Fruit fly (Drosophila melanogaster): ENCODE measurements around the gene IntS10.
A peak's percentile ranks its signal among the peaks of the same experiment; 100 is the strongest.

The IntS10 gene

DNA sequence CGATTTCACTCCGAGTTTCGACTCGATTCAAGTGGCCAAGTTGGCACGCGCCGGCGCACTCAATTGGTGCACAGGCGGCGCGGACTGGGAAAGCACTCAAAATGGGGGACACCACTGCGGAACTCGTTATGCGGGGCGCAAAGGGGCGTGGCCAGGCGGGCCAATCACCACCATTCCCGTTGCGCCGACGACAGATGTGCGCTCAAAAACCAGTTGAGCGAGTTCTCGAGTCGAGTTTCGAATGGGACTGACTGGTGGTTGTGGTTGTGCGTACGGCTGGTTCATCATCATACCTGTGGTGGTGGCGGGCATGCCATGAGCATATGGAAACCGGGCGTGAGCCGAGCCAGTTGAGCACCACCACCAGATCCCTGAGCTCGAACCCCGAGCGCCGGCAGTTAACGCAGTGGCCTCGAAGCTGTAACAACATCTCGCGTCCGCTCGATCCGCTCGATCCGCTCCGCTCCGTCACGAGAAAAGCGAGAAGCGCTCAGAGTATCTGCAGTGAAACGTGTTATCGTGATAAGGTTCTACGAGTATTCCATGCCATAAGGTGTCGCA lies 39.4 kb downstream of the IntS10 start, which contains the start of gene Awh (continued):
- TF ChIP-seq fkh (GFP tag; optimal IDR thresholded peaks at IDR 0.05) (no peak), Lpt (GFP tag; optimal IDR thresholded peaks at IDR 0.05) (no peak), eg (GFP tag; IDR thresholded peaks at IDR 0.05) (0 out of 3 replicates have a peak, but pooled peaks have one; percentile 45), esn (GFP tag; optimal IDR thresholded peaks at IDR 0.05) (peak; percentile 10)

DNA sequence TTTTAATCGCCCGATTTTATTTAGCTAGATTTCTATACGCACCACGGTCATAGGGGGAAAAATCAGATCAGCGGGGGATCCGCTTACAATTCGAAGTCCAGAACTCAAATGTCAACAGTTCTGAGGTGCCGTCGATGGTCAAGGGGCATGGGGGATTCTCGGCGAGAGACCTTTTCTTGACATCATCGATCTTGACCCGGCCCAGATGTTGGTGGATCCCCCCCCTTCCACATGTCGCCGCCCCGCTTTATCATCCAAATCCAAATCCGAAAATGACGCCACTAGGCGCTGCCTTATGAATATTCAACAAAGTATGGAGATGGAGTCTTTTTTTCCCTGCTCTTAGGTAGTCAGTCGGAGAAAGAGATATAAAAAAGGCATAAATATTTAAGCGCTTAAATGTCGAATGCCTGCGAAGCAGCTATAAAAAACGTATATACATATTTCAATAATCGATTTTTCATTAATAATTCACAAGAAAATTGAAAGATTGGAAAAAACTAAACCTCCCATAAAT lies 41.4 kb downstream of the IntS10 start:
- no peak for TF ChIP-seq Ets21C (GFP tag; optimal IDR thresholded peaks at IDR 0.05)
- no peak for TF ChIP-seq CG34406 (GFP tag; optimal IDR thresholded peaks at IDR 0.05)
- TF ChIP-seq Gug (GFP tag; IDR thresholded peaks at IDR 0.05): no peak
- TF ChIP-seq Blimp-1 (GFP tag; optimal IDR thresholded peaks at IDR 0.05): no peak
- no peak for TF ChIP-seq CG6792 (GFP tag; optimal IDR thresholded peaks at IDR 0.05)

- TF ChIP-seq Met (GFP tag; optimal IDR thresholded peaks at IDR 0.05): no peak
- no peak for TF ChIP-seq net (GFP tag; optimal IDR thresholded peaks at IDR 0.05)
- no peak for TF ChIP-seq CG31627 (GFP tag; optimal IDR thresholded peaks at IDR 0.05)
- no peak for TF ChIP-seq CG16779 (tag; optimal IDR thresholded peaks at IDR 0.05)
- TF ChIP-seq OdsH (GFP tag; optimal IDR thresholded peaks at IDR 0.05): no peak
- no peak for TF ChIP-seq CG10669 (GFP tag; optimal IDR thresholded peaks at IDR 0.05)
- no peak for TF ChIP-seq Lpt (GFP tag; optimal IDR thresholded peaks at IDR 0.05)
- TF ChIP-seq CG9139 (GFP tag; optimal IDR thresholded peaks at IDR 0.05): no peak
- no peak for TF ChIP-seq CG8319 (GFP tag; optimal IDR thresholded peaks at IDR 0.05)
- TF ChIP-seq CG6792 (GFP tag; optimal IDR thresholded peaks at IDR 0.05): no peak
- TF ChIP-seq dac (GFP tag; optimal IDR thresholded peaks at IDR 0.05): no peak
- TF ChIP-seq achi (GFP tag; optimal IDR thresholded peaks at IDR 0.05): no peak
- TF ChIP-seq fd85E (GFP tag; optimal IDR thresholded peaks at IDR 0.05): no peak
- no peak for TF ChIP-seq Sox102F (GFP tag; optimal IDR thresholded peaks at IDR 0.05)
These were observed 42.3 kb downstream of the IntS10 start for dm6 chr3L:3848687-3849270.

DNA sequence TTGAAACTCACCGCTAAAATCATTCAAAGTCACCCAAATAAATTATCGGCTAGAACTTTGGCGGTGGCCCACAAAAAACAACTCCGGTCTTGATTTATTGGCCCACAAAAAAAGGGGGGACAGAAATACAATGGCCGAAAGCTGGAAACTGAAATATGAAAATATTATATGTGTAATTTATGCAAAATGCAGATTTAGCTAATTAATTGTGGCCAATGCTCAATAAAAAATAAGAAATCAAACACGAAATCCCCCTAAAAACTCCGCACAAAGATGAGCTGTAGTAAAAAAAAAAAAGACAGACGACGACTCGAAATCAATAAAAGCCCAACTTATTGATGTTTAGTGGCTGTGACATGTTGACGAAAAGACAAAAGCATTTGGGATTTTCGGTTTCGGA lies 43.3 kb downstream of the IntS10 start:
- TF ChIP-seq CG11902 (GFP tag; optimal IDR thresholded peaks at IDR 0.05) (no peak), Hr4 (GFP tag; optimal IDR thresholded peaks at IDR 0.05) (no peak), CG6276 (GFP tag; optimal IDR thresholded peaks at IDR 0.05) (no peak), pdm3 (GFP tag; optimal IDR thresholded peaks at IDR 0.05) (no peak), CG6854 (GFP tag; optimal IDR thresholded peaks at IDR 0.05) (no peak), Smox (GFP tag; optimal IDR thresholded peaks at IDR 0.05) (no peak), CG4318 (GFP tag; optimal IDR thresholded peaks at IDR 0.05) (no peak), CG3032 (tag; optimal IDR thresholded peaks at IDR 0.05) (no peak), CG8319 (GFP tag; optimal IDR thresholded peaks at IDR 0.05) (no peak)

DNA sequence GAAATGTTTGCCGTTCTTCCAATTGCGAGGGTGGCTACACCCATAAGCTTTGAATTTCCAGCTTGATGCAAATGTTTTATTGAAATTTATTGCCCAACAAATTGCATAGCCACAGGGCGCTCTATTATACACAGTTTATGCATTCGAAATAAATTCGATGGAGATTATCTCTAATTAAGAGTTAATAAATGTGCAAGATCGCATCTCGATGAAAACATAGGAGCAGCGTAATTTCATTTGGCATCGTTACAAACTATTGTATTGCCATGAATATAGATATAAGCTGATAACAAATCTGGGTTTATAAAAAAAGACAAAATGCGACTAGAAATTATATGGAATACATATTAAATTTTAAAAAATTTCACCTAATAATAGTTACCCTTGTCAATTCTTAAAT lies 44.0 kb downstream of the IntS10 start:
- TF ChIP-seq CG8119 (GFP tag; IDR thresholded peaks at IDR 0.05) (no peak), Hr38 (GFP tag; optimal IDR thresholded peaks at IDR 0.05) (no peak), Sox14 (GFP tag; optimal IDR thresholded peaks at IDR 0.05) (no peak), vri (GFP tag; optimal IDR thresholded peaks at IDR 0.05) (no peak), Ets96B (tag; optimal IDR thresholded peaks at IDR 0.05) (no peak), Blimp-1 (GFP tag; optimal IDR thresholded peaks at IDR 0.05) (no peak), Sox102F (GFP tag; optimal IDR thresholded peaks at IDR 0.05) (no peak), CG7368 (GFP tag; optimal IDR thresholded peaks at IDR 0.05) (no peak), esn (GFP tag; optimal IDR thresholded peaks at IDR 0.05) (no peak), Gug (GFP tag; IDR thresholded peaks at IDR 0.05) (no peak)

All from whole organism, prepupa.